Fruit fly (Drosophila melanogaster): ENCODE results near the gene CG7443.

CG7443 gene

dm6 chr3R:8305110-8305509 is 19.0 kb upstream of the CG7443 start, which contains the start of gene Sgt1 (continued):
- no peak for TF ChIP-seq NK7.1 (GFP tag; optimal IDR thresholded peaks at IDR 0.05)
- peak; percentile 91 for TF ChIP-seq HLH4C (GFP tag; IDR thresholded peaks at IDR 0.05; ENCODE audit: partially characterized antibody)
- no peak for TF ChIP-seq ci (GFP tag; IDR thresholded peaks at IDR 0.05)
- TF ChIP-seq zfh2 (GFP tag; optimal IDR thresholded peaks at IDR 0.05) = peak; percentile 79
- TF ChIP-seq caup (GFP tag; optimal IDR thresholded peaks at IDR 0.05; ENCODE audit: severe bottlenecking) = peak; percentile 16
- TF ChIP-seq CG6765 (GFP tag; optimal IDR thresholded peaks at IDR 0.05) = no peak
- TF ChIP-seq CG6254 (GFP tag; optimal IDR thresholded peaks at IDR 0.05) = no peak
- TF ChIP-seq CG8944 (GFP tag; optimal IDR thresholded peaks at IDR 0.05) = peak; percentile 33
- TF ChIP-seq wor (GFP tag; IDR thresholded peaks at IDR 0.05) = no peak
- TF ChIP-seq Dfd (GFP tag; optimal IDR thresholded peaks at IDR 0.05) = no peak
- no peak for TF ChIP-seq da (GFP tag; optimal IDR thresholded peaks at IDR 0.05)
- peak; percentile 22 for TF ChIP-seq CG18619 (GFP tag; optimal IDR thresholded peaks at IDR 0.05)
- TF ChIP-seq CG10979 (tag; optimal IDR thresholded peaks at IDR 0.05) = no peak
- peak; percentile 88 for TF ChIP-seq B-H2 (GFP tag; optimal IDR thresholded peaks at IDR 0.05)
- TF ChIP-seq CG4820 (GFP tag; optimal IDR thresholded peaks at IDR 0.05) = no peak
- no peak for TF ChIP-seq Dip2 (GFP tag; IDR thresholded peaks at IDR 0.05)
- TF ChIP-seq ewg (GFP tag; optimal IDR thresholded peaks at IDR 0.05) = no peak
- no peak for TF ChIP-seq wek (GFP tag; optimal IDR thresholded peaks at IDR 0.05)
- TF ChIP-seq pita (GFP tag; optimal IDR thresholded peaks at IDR 0.05) = peak; percentile 85
- peak; percentile 83 for TF ChIP-seq Sry-δ (GFP tag; optimal IDR thresholded peaks at IDR 0.05)
- peak; percentile 47 for TF ChIP-seq CHES-1-like (GFP tag; optimal IDR thresholded peaks at IDR 0.05)
- peak; percentile 86 for TF ChIP-seq CG6791 (GFP tag; IDR thresholded peaks at IDR 0.05; ENCODE audit: partially characterized antibody)
- TF ChIP-seq her (GFP tag; optimal IDR thresholded peaks at IDR 0.05) = peak; percentile 62
- TF ChIP-seq Dbx (GFP tag; IDR thresholded peaks at IDR 0.05) = 0 out of 3 replicates have a peak, but pooled peaks have one; percentile 29
- peak; percentile 4 for TF ChIP-seq CG13424 (tag; optimal IDR thresholded peaks at IDR 0.05)
- TF ChIP-seq sens-2 (GFP tag; IDR thresholded peaks at IDR 0.05) = no peak
- peak; percentile 72 for TF ChIP-seq vnd (GFP tag; IDR thresholded peaks at IDR 0.05; ENCODE audit: partially characterized antibody)
- peak; percentile 30 for TF ChIP-seq CG8290 (GFP tag; optimal IDR thresholded peaks at IDR 0.05)
- no peak for TF ChIP-seq CG8290 (tag; optimal IDR thresholded peaks at IDR 0.05)
- no peak for TF ChIP-seq ro (GFP tag; IDR thresholded peaks at IDR 0.05)
- no peak for TF ChIP-seq Rx (GFP tag; IDR thresholded peaks at IDR 0.05)
- TF ChIP-seq pzg (GFP tag; optimal IDR thresholded peaks at IDR 0.05) = peak; percentile 99
- TF ChIP-seq NC2α (GFP tag; optimal IDR thresholded peaks at IDR 0.05) = no peak
- peak; percentile 7 for TF ChIP-seq CG10147 (GFP tag; optimal IDR thresholded peaks at IDR 0.05)
- TF ChIP-seq Drgx (GFP tag; IDR thresholded peaks at IDR 0.05) = no peak
- peak; percentile 66 for TF ChIP-seq pho (GFP tag; optimal IDR thresholded peaks at IDR 0.05)
- no peak for TF ChIP-seq CG3065 (GFP tag; optimal IDR thresholded peaks at IDR 0.05)
- peak; percentile 35 for TF ChIP-seq Nf-YC (tag; optimal IDR thresholded peaks at IDR 0.05)
- no peak for TF ChIP-seq br (optimal IDR thresholded peaks at IDR 0.05)
- peak; percentile 78 for TF ChIP-seq unc-4 (GFP tag; IDR thresholded peaks at IDR 0.05; ENCODE audit: partially characterized antibody)
- no peak for TF ChIP-seq CG11696 (GFP tag; IDR thresholded peaks at IDR 0.05)
- peak; percentile 35 for TF ChIP-seq ind (GFP tag; optimal IDR thresholded peaks at IDR 0.05)
- TF ChIP-seq B-H1 (GFP tag; IDR thresholded peaks at IDR 0.05) = no peak
- TF ChIP-seq NfI (GFP tag; optimal IDR thresholded peaks at IDR 0.05) = peak; percentile 61
- TF ChIP-seq CG7357 (GFP tag; IDR thresholded peaks at IDR 0.05) = no peak
- no peak for TF ChIP-seq Atf-2 (GFP tag; optimal IDR thresholded peaks at IDR 0.05)
- peak; percentile 78 for TF ChIP-seq CG34376 (GFP tag; optimal IDR thresholded peaks at IDR 0.05)
- TF ChIP-seq grau (tag; optimal IDR thresholded peaks at IDR 0.05) = peak; percentile 36
- TF ChIP-seq gt (GFP tag; IDR thresholded peaks at IDR 0.05) = no peak
- no peak for TF ChIP-seq CG8478 (optimal IDR thresholded peaks at IDR 0.05)
- peak; percentile 23 for TF ChIP-seq tin (GFP tag; optimal IDR thresholded peaks at IDR 0.05)
- TF ChIP-seq ase (GFP tag; IDR thresholded peaks at IDR 0.05) = no peak
- TF ChIP-seq CG17912 (GFP tag; optimal IDR thresholded peaks at IDR 0.05) = peak; percentile 30
